Fruit fly (Drosophila melanogaster): ENCODE measurements around the gene Ccdc56.
A peak's percentile ranks its signal among the peaks of the same experiment; 100 is the strongest.

The Ccdc56 gene

dm6 chr3L:11711059-11711628 is 2.4 kb downstream of the Ccdc56 start, which contains the start of gene crim (continued):
- no peak for TF ChIP-seq cwo (GFP tag; optimal IDR thresholded peaks at IDR 0.05)
- TF ChIP-seq CG8924 (tag; optimal IDR thresholded peaks at IDR 0.05): peak; percentile 12
- TF ChIP-seq zf30C (GFP tag; optimal IDR thresholded peaks at IDR 0.05): no peak
- peak; percentile 62 for TF ChIP-seq trem (tag; optimal IDR thresholded peaks at IDR 0.05)
- no peak for TF ChIP-seq CG18619 (GFP tag; optimal IDR thresholded peaks at IDR 0.05)
- no peak for TF ChIP-seq Dip2 (GFP tag; IDR thresholded peaks at IDR 0.05)
- TF ChIP-seq C15 (GFP tag; IDR thresholded peaks at IDR 0.05): no peak
- TF ChIP-seq YL-1 (GFP tag; optimal IDR thresholded peaks at IDR 0.05): peak; percentile 87
- peak; percentile 12 for TF ChIP-seq run (tag; optimal IDR thresholded peaks at IDR 0.05)
- TF ChIP-seq CG14014 (GFP tag; IDR thresholded peaks at IDR 0.05): no peak
- TF ChIP-seq Hmr (GFP tag; optimal IDR thresholded peaks at IDR 0.05): peak; percentile 49
- no peak for TF ChIP-seq Xrp1 (GFP tag; IDR thresholded peaks at IDR 0.05)
- TF ChIP-seq fd102C (GFP tag; optimal IDR thresholded peaks at IDR 0.05): no peak
- no peak for TF ChIP-seq Ets65A (GFP tag)
- no peak for TF ChIP-seq ken (GFP tag; IDR thresholded peaks at IDR 0.05)
- no peak for TF ChIP-seq CG12942 (GFP tag; optimal IDR thresholded peaks at IDR 0.05)
- TF ChIP-seq toy (GFP tag; IDR thresholded peaks at IDR 0.05): no peak
- TF ChIP-seq fd96Cb (tag; optimal IDR thresholded peaks at IDR 0.05): no peak
- no peak for TF ChIP-seq sd (tag; optimal IDR thresholded peaks at IDR 0.05)
- TF ChIP-seq Bteb2 (GFP tag; optimal IDR thresholded peaks at IDR 0.05): no peak
- no peak for TF ChIP-seq ssp (GFP tag; IDR thresholded peaks at IDR 0.05)
- no peak for TF ChIP-seq CG4282 (GFP tag; optimal IDR thresholded peaks at IDR 0.05)
- TF ChIP-seq CG9797 (GFP tag; optimal IDR thresholded peaks at IDR 0.05): peak; percentile 93
- peak; percentile 61 for TF ChIP-seq CG4617 (GFP tag; optimal IDR thresholded peaks at IDR 0.05; ENCODE audit: borderline replicate concordance)
- no peak for TF ChIP-seq CG11560 (tag; IDR thresholded peaks at IDR 0.05)
- TF ChIP-seq CG9932 (GFP tag; IDR thresholded peaks at IDR 0.05): no peak
- TF ChIP-seq ap (GFP tag; IDR thresholded peaks at IDR 0.05): no peak
- no peak for TF ChIP-seq CG18011 (GFP tag; optimal IDR thresholded peaks at IDR 0.05)
- TF ChIP-seq insv (GFP tag; optimal IDR thresholded peaks at IDR 0.05): peak in 1 of 2 experiments; percentile 0
- TF ChIP-seq Side (GFP tag; optimal IDR thresholded peaks at IDR 0.05): no peak
- TF ChIP-seq sens-2 (GFP tag; IDR thresholded peaks at IDR 0.05): no peak
- TF ChIP-seq seq (GFP tag; IDR thresholded peaks at IDR 0.05): no peak
- no peak for TF ChIP-seq CG10462 (GFP tag; optimal IDR thresholded peaks at IDR 0.05)
- no peak for TF ChIP-seq CG11723 (GFP tag; optimal IDR thresholded peaks at IDR 0.05)
- TF ChIP-seq CG16815 (GFP tag; optimal IDR thresholded peaks at IDR 0.05): no peak
- no peak for TF ChIP-seq CG3407 (GFP tag; optimal IDR thresholded peaks at IDR 0.05)
- no peak for TF ChIP-seq bcd (GFP tag; optimal IDR thresholded peaks at IDR 0.05)
- peak; percentile 30; the same call in 1 of the 2 replicates for TF ChIP-seq Bgb (GFP tag; IDR thresholded peaks at IDR 0.05; ENCODE audit: partially characterized antibody)
- TF ChIP-seq CG5953 (GFP tag; IDR thresholded peaks at IDR 0.05): no peak
- no peak for TF ChIP-seq CG2202 (tag; optimal IDR thresholded peaks at IDR 0.05)
- no peak for TF ChIP-seq inv (GFP tag; IDR thresholded peaks at IDR 0.05; ENCODE audit: partially characterized antibody)
- no peak for TF ChIP-seq CG2129 (GFP tag; IDR thresholded peaks at IDR 0.05; ENCODE audit: partially characterized antibody)
- no peak for TF ChIP-seq CG4820 (GFP tag; optimal IDR thresholded peaks at IDR 0.05)
- no peak for TF ChIP-seq en (GFP tag; optimal IDR thresholded peaks at IDR 0.05)
- TF ChIP-seq CG31224 (GFP tag; IDR thresholded peaks at IDR 0.05): no peak
- no peak for TF ChIP-seq CG7556 (GFP tag; optimal IDR thresholded peaks at IDR 0.05)
- TF ChIP-seq Atf3 (GFP tag; optimal IDR thresholded peaks at IDR 0.05): no peak
- no peak for TF ChIP-seq CG2678 (tag; optimal IDR thresholded peaks at IDR 0.05)
- TF ChIP-seq Hmx (GFP tag; optimal IDR thresholded peaks at IDR 0.05): no peak
- TF ChIP-seq zfh2 (GFP tag; optimal IDR thresholded peaks at IDR 0.05): no peak
- no peak for TF ChIP-seq CG9876 (GFP tag; optimal IDR thresholded peaks at IDR 0.05)
- no peak for TF ChIP-seq org-1 (GFP tag; optimal IDR thresholded peaks at IDR 0.05)

Data from whole organism, embryonic.